Fruit fly (Drosophila melanogaster) whole organism, adult: ENCODE data around the gene CG13026.

Source experiments
- CG11617 ChIP-seq: fragments of 200-800 bp; sonication (Bioruptor generic); optimal IDR thresholded peaks from 2 replicates; lab custom pipeline; 2017; ENCODE audit warnings: mild to moderate bottlenecking, missing biosample characterization, missing genetic modification reagents, missing genetic modification characterization
- CG12768 ChIP-seq: fragments of 200-800 bp; sonication (Bioruptor generic); optimal IDR thresholded peaks from 2 replicates; lab custom pipeline; 2017; ENCODE audit warnings: missing biosample characterization, missing genetic modification characterization, mild to moderate bottlenecking, moderate library complexity, missing genetic modification reagents
- CG14711 ChIP-seq: fragments of 200-800 bp; sonication (Bioruptor generic); optimal IDR thresholded peaks from 2 replicates; lab custom pipeline; 2018; ENCODE audit warnings: missing biosample characterization, mild to moderate bottlenecking, missing genetic modification characterization, moderate library complexity
- CG1620 ChIP-seq: fragments of 200-800 bp; sonication (Bioruptor generic); optimal IDR thresholded peaks from 2 replicates; lab custom pipeline; 2016; ENCODE audit warnings: missing biosample characterization, missing genetic modification characterization
- CG33017 ChIP-seq: fragments of 200-800 bp; sonication (Bioruptor generic); optimal IDR thresholded peaks from 2 replicates; lab custom pipeline; 2018; ENCODE audit warnings: missing biosample characterization, mild to moderate bottlenecking, missing genetic modification characterization, moderate library complexity
- CG5204 ChIP-seq: fragments of 200-800 bp; sonication (Bioruptor generic); optimal IDR thresholded peaks from 2 replicates; lab custom pipeline; 2016; ENCODE audit warnings: missing biosample characterization, missing genetic modification characterization
- CG7045 ChIP-seq: fragments of 200-800 bp; sonication (Bioruptor generic); optimal IDR thresholded peaks from 2 replicates; lab custom pipeline; 2017; ENCODE audit warnings: missing biosample characterization, mild to moderate bottlenecking, missing genetic modification characterization
- CG7101 ChIP-seq: fragments of 200-800 bp; sonication (Bioruptor generic); optimal IDR thresholded peaks from 2 replicates; lab custom pipeline; 2018; ENCODE audit warnings: missing biosample characterization, mild to moderate bottlenecking, missing genetic modification characterization, moderate library complexity
- Clk ChIP-seq: fragments of 200-800 bp; sonication (Bioruptor generic); optimal IDR thresholded peaks from 2 replicates; lab custom pipeline; 2017; ENCODE audit warnings: missing biosample characterization, missing genetic modification characterization
- Crg-1 ChIP-seq: fragments of 200-800 bp; sonication (Bioruptor generic); optimal IDR thresholded peaks from 2 replicates; lab custom pipeline; 2016; ENCODE audit warnings: missing biosample characterization, missing genetic modification characterization
- Hr96 ChIP-seq: fragments of 200-800 bp; sonication (Bioruptor generic); optimal IDR thresholded peaks from 2 replicates; lab custom pipeline; 2016; ENCODE audit warnings: missing biosample characterization, missing genetic modification characterization
- Mnt ChIP-seq: fragments of 200-800 bp; sonication (Bioruptor generic); optimal IDR thresholded peaks from 2 replicates; lab custom pipeline; 2016; ENCODE audit warnings: missing biosample characterization, mild to moderate bottlenecking, missing genetic modification characterization
- bab1 ChIP-seq: fragments of 200-800 bp; sonication (Bioruptor generic); optimal IDR thresholded peaks from 3 replicates; lab custom pipeline; 2019; ENCODE audit warnings: missing biosample characterization, mild to moderate bottlenecking, missing genetic modification characterization, moderate library complexity
- cic ChIP-seq: fragments of 200-800 bp; sonication (Bioruptor generic); optimal IDR thresholded peaks from 2 replicates; lab custom pipeline; 2017; ENCODE audit warnings: missing biosample characterization, mild to moderate bottlenecking, missing genetic modification characterization, moderate library complexity
- cnc ChIP-seq, 2 experiments: fragments of >200 bp; optimal IDR thresholded peaks; 2 replicates each; lab custom pipeline; 2017
- kay ChIP-seq: fragments of 200-800 bp; sonication (Bioruptor generic); peaks from one replicate; lab custom pipeline; 2016; ENCODE audit warnings: missing biosample characterization, missing genetic modification characterization, borderline replicate concordance
- ovo ChIP-seq: fragments of 200-800 bp; sonication (Bioruptor generic); optimal IDR thresholded peaks from 2 replicates; lab custom pipeline; 2016; ENCODE audit warnings: missing biosample characterization, missing genetic modification characterization
- pad ChIP-seq: fragments of 200-800 bp; sonication (Bioruptor generic); optimal IDR thresholded peaks from 3 replicates; lab custom pipeline; 2017; ENCODE audit warnings: missing biosample characterization, missing genetic modification characterization, mild to moderate bottlenecking, moderate library complexity, missing genetic modification reagents
- tj ChIP-seq: fragments of 200-800 bp; sonication (Bioruptor generic); optimal IDR thresholded peaks from 3 replicates; lab custom pipeline; 2017; ENCODE audit warnings: missing biosample characterization, mild to moderate bottlenecking, missing genetic modification characterization, moderate library complexity
- toe ChIP-seq: fragments of 200-800 bp; sonication (Bioruptor generic); optimal IDR thresholded peaks from 2 replicates; lab custom pipeline; 2016; ENCODE audit warnings: missing biosample characterization, missing genetic modification characterization

The CG13026 gene

dm6 chr3L:16765647-16766628 is 40.0 kb upstream of the CG13026 start, which contains the start of gene Nrt:
Gene Nrt (plus strand): TSS chr3L:16766072.
- peak; percentile 28 for TF ChIP-seq CG14711
- peak; percentile 46 for TF ChIP-seq CG7045 (GFP tag; lab: Kevin White, UChicago)
- peak; percentile 53 for TF ChIP-seq CG7101 (tag; lab: Kevin White, UChicago)
- TF ChIP-seq bab1 (GFP tag; lab: Kevin White, UChicago), result peak; percentile 51
- peak; percentile 27 for TF ChIP-seq CG12768 (GFP tag; lab: Kevin White, UChicago)
- TF ChIP-seq CG33017 (tag; lab: Kevin White, UChicago), result peak; percentile 52
- TF ChIP-seq pad (GFP tag; lab: Kevin White, UChicago), result peak; percentile 86
- TF ChIP-seq ovo (GFP tag; lab: Kevin White, UChicago), result peak; percentile 10
- no peak for TF ChIP-seq toe (GFP tag; lab: Kevin White, UChicago)
- TF ChIP-seq CG5204 (GFP tag; lab: Kevin White, UChicago), result no peak

- no peak for TF ChIP-seq tj (GFP tag; lab: Kevin White, UChicago)
Measured at dm6 chr3L:16762203-16762997, 36.4 kb upstream of the CG13026 start.

- TF ChIP-seq CG33017 (tag; lab: Kevin White, UChicago) (no peak), toe (GFP tag; lab: Kevin White, UChicago) (no peak), CG1620 (GFP tag; lab: Kevin White, UChicago) (no peak), bab1 (GFP tag; lab: Kevin White, UChicago) (no peak), Clk (GFP tag; lab: Kevin White, UChicago) (no peak), CG14711 (no peak), Crg-1 (GFP tag; lab: Kevin White, UChicago) (no peak), kay (no peak), pad (GFP tag; lab: Kevin White, UChicago) (no peak), Hr96 (GFP tag; lab: Kevin White, UChicago) (no peak), CG7101 (tag; lab: Kevin White, UChicago) (no peak), ovo (GFP tag; lab: Kevin White, UChicago) (no peak)
Measured at dm6 chr3L:16760274-16760673, 34.3 kb upstream of the CG13026 start.

dm6 chr3L:16759483-16759882 is 33.5 kb upstream of the CG13026 start:
- TF ChIP-seq tj (GFP tag; lab: Kevin White, UChicago) (no peak), CG5204 (GFP tag; lab: Kevin White, UChicago) (no peak), cic (GFP tag; lab: Kevin White, UChicago) (no peak), CG33017 (tag; lab: Kevin White, UChicago) (no peak), ovo (GFP tag; lab: Kevin White, UChicago) (no peak), bab1 (GFP tag; lab: Kevin White, UChicago) (no peak), CG11617 (no peak)

- TF ChIP-seq tj (GFP tag; lab: Kevin White, UChicago) (no peak), Hr96 (GFP tag; lab: Kevin White, UChicago) (no peak), CG33017 (tag; lab: Kevin White, UChicago) (no peak), CG11617 (no peak), cnc (optimal IDR thresholded peaks at IDR 0.05; lab: Kevin White, UChicago) (no peak), Mnt (GFP tag; lab: Kevin White, UChicago) (no peak), pad (GFP tag; lab: Kevin White, UChicago) (no peak), CG7045 (GFP tag; lab: Kevin White, UChicago) (no peak), CG14711 (no peak), kay (no peak), CG7101 (tag; lab: Kevin White, UChicago) (no peak), ovo (GFP tag; lab: Kevin White, UChicago) (no peak), Crg-1 (GFP tag; lab: Kevin White, UChicago) (no peak)
Measured at dm6 chr3L:16758504-16759109, 32.6 kb upstream of the CG13026 start.

- TF ChIP-seq kay (no peak), Hr96 (GFP tag; lab: Kevin White, UChicago) (no peak), pad (GFP tag; lab: Kevin White, UChicago) (no peak), CG12768 (GFP tag; lab: Kevin White, UChicago) (no peak), CG33017 (tag; lab: Kevin White, UChicago) (no peak), CG11617 (no peak), cic (GFP tag; lab: Kevin White, UChicago) (no peak), ovo (GFP tag; lab: Kevin White, UChicago) (no peak), Clk (GFP tag; lab: Kevin White, UChicago) (no peak), tj (GFP tag; lab: Kevin White, UChicago) (no peak), Crg-1 (GFP tag; lab: Kevin White, UChicago) (no peak), cnc (optimal IDR thresholded peaks at IDR 0.05; lab: Kevin White, UChicago) (no peak), CG7101 (tag; lab: Kevin White, UChicago) (no peak), toe (GFP tag; lab: Kevin White, UChicago) (no peak), Mnt (GFP tag; lab: Kevin White, UChicago) (no peak)
Measured at dm6 chr3L:16755189-16755588, 29.2 kb upstream of the CG13026 start, which contains the start of gene CG42852. Gene CG42852 (plus strand): TSS chr3L:16755489.
